Worm (Caenorhabditis elegans) whole organism, L4 larva: Measurements from ENCODE around the gene teg-1.

Experiments used
- F37D6.2 ChIP-seq: sonication (generic microtip); optimal IDR thresholded peaks from 2 replicates; lab custom pipeline; 2016; ENCODE audit warnings: mild to moderate bottlenecking, missing genetic modification characterization, missing compliant biosample characterization
- F44E2.7 ChIP-seq: fragments of 200-800 bp; sonication (Bioruptor generic); IDR thresholded peaks from 2 replicates; pipeline ENCODE4 v2.1.2; 2022; ENCODE audit warnings: missing genetic modification characterization, missing compliant biosample characterization
- T26A8.4 ChIP-seq: fragments of 200-800 bp; sonication (Bioruptor generic); IDR thresholded peaks from 2 replicates; pipeline ENCODE4 v1.3.6; 2022; ENCODE audit warnings: missing genetic modification characterization, missing compliant biosample characterization
- ZK337.2 ChIP-seq: fragments of 200-800 bp; sonication (Bioruptor generic); IDR thresholded peaks from 2 replicates; pipeline ENCODE4 v1.3.6; 2022; ENCODE audit warnings: missing genetic modification reagents, missing genetic modification characterization, missing compliant biosample characterization
- ceh-28 ChIP-seq: fragments of 150-350 bp; optimal IDR thresholded peaks from 2 replicates; lab custom pipeline; 2014; ENCODE audit warnings: missing biosample characterization, missing genetic modification reagents, missing genetic modification characterization
- ceh-32 ChIP-seq: sonication (generic microtip); optimal IDR thresholded peaks from 2 replicates; lab custom pipeline; 2016; ENCODE audit warnings: mild to moderate bottlenecking, missing genetic modification characterization, missing compliant biosample characterization; ENCODE audit not compliant: poor library complexity
- ces-1 ChIP-seq: fragments of 150-350 bp; sonication (generic microtip); optimal IDR thresholded peaks from 4 replicates; lab custom pipeline; 2014; ENCODE audit warnings: missing biosample characterization, missing genetic modification reagents, missing genetic modification characterization
- daf-12 ChIP-seq: fragments of 150-350 bp; optimal IDR thresholded peaks from 2 replicates; lab custom pipeline; 2014; ENCODE audit warnings: missing biosample characterization, missing genetic modification reagents, missing genetic modification characterization
- daf-16 ChIP-seq, 3 experiments: sonication (generic microtip); optimal IDR thresholded peaks; 2 replicates each; lab custom pipeline; 2016 to 2017; ENCODE audit warnings: missing genetic modification characterization in 3 of 3, missing genetic modification reagents in 3 of 3, mild to moderate bottlenecking in 2 of 3, missing compliant biosample characterization in 2 of 3, missing biosample characterization in 1 of 3, moderate library complexity in 1 of 3
- daf-19 ChIP-seq: fragments of 200-800 bp; sonication (Bioruptor generic); conservative IDR thresholded peaks from 2 replicates; pipeline ENCODE4 v1.3.6; 2022; ENCODE audit warnings: missing genetic modification characterization, missing compliant biosample characterization
- dmd-6 ChIP-seq: fragments of 200-800 bp; sonication (Bioruptor generic); IDR thresholded peaks from 2 replicates; pipeline ENCODE4 v1.3.6; 2022; ENCODE audit warnings: missing genetic modification reagents, missing genetic modification characterization, missing compliant biosample characterization
- dmd-8 ChIP-seq: fragments of 200-800 bp; sonication (Bioruptor generic); IDR thresholded peaks from 2 replicates; pipeline ENCODE4 v1.3.6; 2022; ENCODE audit warnings: missing genetic modification characterization, missing compliant biosample characterization
- dpl-1 ChIP-seq: fragments of 150-350 bp; optimal IDR thresholded peaks from 2 replicates; lab custom pipeline; 2014; ENCODE audit warnings: missing biosample characterization, missing genetic modification reagents, missing genetic modification characterization
- hif-1 ChIP-seq, 2 experiments: sonication (generic microtip); optimal IDR thresholded peaks; 2 replicates each; lab custom pipeline; 2016 to 2017; ENCODE audit warnings: missing compliant biosample characterization in 2 of 2, missing genetic modification characterization in 2 of 2, missing genetic modification reagents in 2 of 2, missing genotype in 2 of 2, mild to moderate bottlenecking in 1 of 2
- lim-7 ChIP-seq: fragments of 200-800 bp; sonication (Bioruptor generic); IDR thresholded peaks from 2 replicates; pipeline ENCODE4 v1.3.6; 2022; ENCODE audit warnings: missing genetic modification characterization, missing compliant biosample characterization
- lin-15B ChIP-seq: fragments of 150-350 bp; sonication (generic microtip); optimal IDR thresholded peaks from 3 replicates; lab custom pipeline; 2014; ENCODE audit warnings: missing biosample characterization, missing genetic modification characterization
- lin-29 ChIP-seq: fragments of 200-800 bp; sonication (Bioruptor generic); IDR thresholded peaks from 2 replicates; pipeline ENCODE4 v1.3.6; 2022; ENCODE audit warnings: missing genetic modification reagents, missing genetic modification characterization, missing compliant biosample characterization
- lin-38 ChIP-seq: fragments of 200-800 bp; sonication (Bioruptor generic); IDR thresholded peaks from 2 replicates; pipeline ENCODE4 v1.3.6; 2022; ENCODE audit warnings: missing genetic modification reagents, missing genetic modification characterization, missing compliant biosample characterization
- lsy-2 ChIP-seq, 2 experiments: fragments of 150-350 bp in 1 of 2; sonication (generic microtip) in 1 of 2; optimal IDR thresholded peaks; 2 replicates each; lab custom pipeline; 2014 to 2017; ENCODE audit warnings: missing biosample characterization in 2 of 2, missing genetic modification characterization in 2 of 2
- madf-5 ChIP-seq, 2 experiments: fragments of 200-800 bp; sonication (Bioruptor generic); IDR thresholded peaks; 2 replicates each; pipeline ENCODE4 v1.3.6; 2022; ENCODE audit warnings: missing compliant biosample characterization in 2 of 2, missing genetic modification characterization in 2 of 2
- mdl-1 ChIP-seq, 2 experiments: fragments of 150-350 bp in 1 of 2; sonication (generic microtip) in 1 of 2; optimal IDR thresholded peaks; 2 replicates each; lab custom pipeline; 2014 to 2017; ENCODE audit warnings: missing biosample characterization in 2 of 2, missing genetic modification characterization in 2 of 2
- mep-1 ChIP-seq: fragments of 150-350 bp; sonication (generic microtip); optimal IDR thresholded peaks from 3 replicates; lab custom pipeline; 2014; ENCODE audit warnings: missing biosample characterization, missing genetic modification characterization
- mxl-2 ChIP-seq: fragments of 200-800 bp; sonication (Bioruptor generic); conservative IDR thresholded peaks from 2 replicates; pipeline ENCODE4 v1.3.6; 2022; ENCODE audit warnings: missing genetic modification reagents, missing genetic modification characterization, missing compliant biosample characterization
- nhr-102 ChIP-seq: sonication (generic microtip); optimal IDR thresholded peaks from 2 replicates; lab custom pipeline; 2016; ENCODE audit warnings: mild to moderate bottlenecking, missing genetic modification characterization, moderate library complexity, missing compliant biosample characterization
- nhr-237 ChIP-seq: sonication (generic microtip); optimal IDR thresholded peaks from 2 replicates; lab custom pipeline; 2017; ENCODE audit warnings: missing biosample characterization, missing genetic modification characterization
- nhr-28 ChIP-seq: fragments of 150-350 bp; optimal IDR thresholded peaks from 2 replicates; lab custom pipeline; 2014; ENCODE audit warnings: missing biosample characterization, missing genetic modification characterization
- nhr-6 ChIP-seq: fragments of 150-350 bp; optimal IDR thresholded peaks from 2 replicates; lab custom pipeline; 2014; ENCODE audit warnings: missing biosample characterization, missing genetic modification characterization
- nhr-76 ChIP-seq: fragments of 150-350 bp; optimal IDR thresholded peaks from 2 replicates; lab custom pipeline; 2014; ENCODE audit warnings: missing biosample characterization, missing genetic modification characterization
- pha-4 ChIP-seq, 2 experiments: fragments of 150-350 bp in 1 of 2; fragments of 200-800 bp in 1 of 2; sonication (Bioruptor generic) in 1 of 2; IDR thresholded peaks in 1 of 2; optimal IDR thresholded peaks in 1 of 2; 2 replicates each; pipeline versions ENCODE4 v1.3.6 to Lab custom; 2014 to 2022; ENCODE audit warnings: missing genetic modification characterization in 2 of 2, missing genetic modification reagents in 2 of 2, missing biosample characterization in 1 of 2, missing compliant biosample characterization in 1 of 2
- saeg-2 ChIP-seq: fragments of 200-800 bp; sonication (Bioruptor generic); IDR thresholded peaks from 2 replicates; pipeline ENCODE4 v1.3.6; 2022; ENCODE audit warnings: missing genetic modification reagents, missing genetic modification characterization, missing compliant biosample characterization
- snpc-4 ChIP-seq: fragments of 150-350 bp; optimal IDR thresholded peaks from 2 replicates; lab custom pipeline; 2014; ENCODE audit warnings: missing biosample characterization, missing genetic modification characterization
- spr-3 ChIP-seq: fragments of 200-800 bp; sonication (Bioruptor generic); optimal IDR thresholded peaks from 2 replicates; lab custom pipeline; 2018; ENCODE audit warnings: mild to moderate bottlenecking, missing genetic modification characterization, missing compliant biosample characterization
- unc-130 ChIP-seq: sonication (generic microtip); optimal IDR thresholded peaks from 2 replicates; lab custom pipeline; 2016; ENCODE audit warnings: missing genetic modification reagents, missing genetic modification characterization, missing compliant biosample characterization
- zip-2 ChIP-seq: fragments of 150-350 bp; optimal IDR thresholded peaks from 2 replicates; lab custom pipeline; 2014; ENCODE audit warnings: missing biosample characterization, missing genetic modification characterization
- ztf-11 ChIP-seq: fragments of 150-350 bp; optimal IDR thresholded peaks from 2 replicates; lab custom pipeline; 2014; ENCODE audit warnings: missing biosample characterization, missing genetic modification characterization

The teg-1 gene

ce11 chrIII:11279954-11280353, 38.1 kb downstream of the teg-1 start:
- TF ChIP-seq nhr-102 (no peak), ceh-28 (tag; lab: Kevin White, UChicago) (peak; percentile 92)

ce11 chrIII:11278817-11279216, 39.2 kb downstream of the teg-1 start, which contains the start of gene Y47D3A.21:
Gene Y47D3A.21, minus strand, starts transcription at chrIII:11278917.
- no peak for TF ChIP-seq zip-2 (tag; lab: Kevin White, UChicago)
- no peak for TF ChIP-seq F44E2.7 (GFP tag; lab: Robert Waterston, UW)
- no peak for TF ChIP-seq ztf-11 (tag; lab: Kevin White, UChicago)
- no peak for TF ChIP-seq lin-29 (GFP tag; lab: Robert Waterston, UW)
- TF ChIP-seq snpc-4: no peak
- TF ChIP-seq pha-4 (GFP tag; IDR thresholded peaks at IDR 0.05; lab: Robert Waterston, UW): no peak
- no peak for TF ChIP-seq pha-4 (tag; optimal IDR thresholded peaks at IDR 0.05; lab: Kevin White, UChicago)

ce11 chrIII:11274590-11275116, 43.4 kb downstream of the teg-1 start, which contains the start of gene Y47D3A.20:
Gene Y47D3A.20, plus strand, starts transcription at chrIII:11275066.
- no peak for TF ChIP-seq lsy-2 (tag; optimal IDR thresholded peaks at IDR 0.05; lab: Kevin White, UChicago)
- no peak for TF ChIP-seq daf-12 (tag; lab: Kevin White, UChicago)
- TF ChIP-seq T26A8.4 (GFP tag; lab: Robert Waterston, UW): no peak
- TF ChIP-seq mxl-2: no peak
- no peak for TF ChIP-seq nhr-6
- TF ChIP-seq lim-7 (GFP tag; lab: Robert Waterston, UW): no peak
- no peak for TF ChIP-seq spr-3 (GFP tag; lab: Kevin White, UChicago)
- TF ChIP-seq ceh-32 (tag; lab: Kevin White, UChicago): no peak
- TF ChIP-seq madf-5 (GFP tag; IDR thresholded peaks at IDR 0.05; lab: Robert Waterston, UW): no peak
- no peak for TF ChIP-seq daf-19 (GFP tag; lab: Robert Waterston, UW)
- TF ChIP-seq mdl-1 (tag; optimal IDR thresholded peaks at IDR 0.05; lab: Kevin White, UChicago): no peak
- TF ChIP-seq F37D6.2 (tag; lab: Kevin White, UChicago): no peak
- no peak for TF ChIP-seq saeg-2 (GFP tag; lab: Robert Waterston, UW)
- TF ChIP-seq dpl-1: no peak
- TF ChIP-seq ces-1 (GFP tag; lab: Kevin White, UChicago): no peak
- no peak for TF ChIP-seq lin-38 (GFP tag; lab: Robert Waterston, UW)
- no peak for TF ChIP-seq ZK337.2 (GFP tag; lab: Robert Waterston, UW)
- no peak for TF ChIP-seq nhr-237 (tag; lab: Kevin White, UChicago)

ce11 chrIII:11270795-11271194, 47.2 kb downstream of the teg-1 start, which contains the start of gene obr-1:
Gene obr-1, minus strand, starts transcription at chrIII:11270895.
- TF ChIP-seq unc-130 (GFP tag; lab: Kevin White, UChicago): no peak
- no peak for TF ChIP-seq daf-19 (GFP tag; lab: Robert Waterston, UW)
- TF ChIP-seq dmd-8 (GFP tag; lab: Robert Waterston, UW): no peak
- peak; percentile 18 for TF ChIP-seq nhr-28

ce11 chrIII:11269206-11269605, 48.8 kb downstream of the teg-1 start:
- no peak for TF ChIP-seq nhr-76
- no peak for TF ChIP-seq hif-1 (tag; optimal IDR thresholded peaks at IDR 0.05; lab: Kevin White, UChicago)
- no peak for TF ChIP-seq lin-15B (tag; lab: Kevin White, UChicago)
- peak; percentile 20; the same call in 1 of the 2 replicates for TF ChIP-seq dmd-6
- no peak for TF ChIP-seq mep-1 (tag; lab: Kevin White, UChicago)
- no peak for TF ChIP-seq daf-16 (GFP tag; optimal IDR thresholded peaks at IDR 0.05; lab: Kevin White, UChicago)
- TF ChIP-seq daf-16 (tag; optimal IDR thresholded peaks at IDR 0.05; lab: Kevin White, UChicago): peak; percentile 30
- peak; percentile 99 for TF ChIP-seq nhr-28
